Worm (Caenorhabditis elegans) whole organism, late embryonic: ENCODE results near the gene F02E11.7.

Source experiments
- C08G9.2 ChIP-seq: sonication (generic microtip); optimal IDR thresholded peaks from 2 replicates; lab custom pipeline; 2016; ENCODE audit warnings: mild to moderate bottlenecking, missing genetic modification characterization, moderate library complexity, missing compliant biosample characterization
- K02D7.2 ChIP-seq: sonication (generic microtip); optimal IDR thresholded peaks from 2 replicates; lab custom pipeline; 2017; ENCODE audit warnings: mild to moderate bottlenecking, missing genetic modification characterization, missing compliant biosample characterization
- K09A11.1 ChIP-seq: sonication (generic microtip); optimal IDR thresholded peaks from 2 replicates; lab custom pipeline; 2017; ENCODE audit warnings: antibody characterized with exemption, mild to moderate bottlenecking, missing genetic modification characterization, missing compliant biosample characterization; ENCODE audit not compliant: insufficient read depth
- T23F11.4 ChIP-seq: fragments of 200-800 bp; sonication (Bioruptor generic); optimal IDR thresholded peaks from 2 replicates; lab custom pipeline; 2018; ENCODE audit warnings: mild to moderate bottlenecking, missing genetic modification characterization, missing compliant biosample characterization
- ama-1 ChIP-seq: fragments of 150-350 bp; optimal IDR thresholded peaks from 2 replicates; lab custom pipeline; 2014
- ceh-14 ChIP-seq: sonication (generic microtip); optimal IDR thresholded peaks from 2 replicates; lab custom pipeline; 2016; ENCODE audit warnings: missing genotype, missing genetic modification characterization, missing compliant biosample characterization
- ceh-18 ChIP-seq: sonication (generic microtip); optimal IDR thresholded peaks from 2 replicates; lab custom pipeline; 2016; ENCODE audit warnings: missing genetic modification characterization, missing compliant biosample characterization
- ceh-19 ChIP-seq: fragments of 200-800 bp; sonication (Bioruptor generic); optimal IDR thresholded peaks from 2 replicates; lab custom pipeline; 2018; ENCODE audit warnings: mild to moderate bottlenecking, missing genetic modification characterization, missing compliant biosample characterization
- ceh-2 ChIP-seq: sonication (generic microtip); optimal IDR thresholded peaks from 2 replicates; lab custom pipeline; 2016; ENCODE audit warnings: missing genotype, missing genetic modification characterization, missing compliant biosample characterization
- ceh-24 ChIP-seq: sonication (generic microtip); optimal IDR thresholded peaks from 2 replicates; lab custom pipeline; 2016; ENCODE audit warnings: mild to moderate bottlenecking, missing genetic modification characterization, missing compliant biosample characterization
- ceh-30 ChIP-seq: fragments of 150-350 bp; optimal IDR thresholded peaks from 2 replicates; lab custom pipeline; 2014; ENCODE audit warnings: missing biosample characterization, missing genetic modification characterization
- ceh-45 ChIP-seq: fragments of 200-800 bp; sonication (Bioruptor generic); IDR thresholded peaks from 2 replicates; pipeline ENCODE4 v1.3.6; 2022; ENCODE audit warnings: missing genetic modification reagents, missing genetic modification characterization, missing compliant biosample characterization
- ceh-48 ChIP-seq: sonication (generic microtip); optimal IDR thresholded peaks from 2 replicates; lab custom pipeline; 2016; ENCODE audit warnings: missing genetic modification characterization, inconsistent platforms, missing compliant biosample characterization
- ceh-6 ChIP-seq: fragments of 200-800 bp; sonication (Bioruptor generic); optimal IDR thresholded peaks from 2 replicates; lab custom pipeline; 2018; ENCODE audit warnings: mild to moderate bottlenecking, missing genetic modification characterization, missing compliant biosample characterization
- ceh-9 ChIP-seq: sonication (generic microtip); optimal IDR thresholded peaks from 2 replicates; lab custom pipeline; 2016; ENCODE audit warnings: mild to moderate bottlenecking, missing genetic modification characterization, inconsistent platforms, missing compliant biosample characterization
- dmd-4 ChIP-seq: sonication (generic microtip); optimal IDR thresholded peaks from 2 replicates; lab custom pipeline; 2016; ENCODE audit warnings: borderline replicate concordance, missing genetic modification characterization, missing compliant biosample characterization
- dve-1 ChIP-seq: sonication (generic microtip); optimal IDR thresholded peaks from 2 replicates; lab custom pipeline; 2017; ENCODE audit warnings: antibody characterized with exemption, mild to moderate bottlenecking, missing genetic modification characterization, missing compliant biosample characterization
- elt-4 ChIP-seq: sonication (generic microtip); optimal IDR thresholded peaks from 2 replicates; lab custom pipeline; 2016; ENCODE audit warnings: missing genetic modification characterization, missing compliant biosample characterization
- ets-4 ChIP-seq: sonication (generic microtip); optimal IDR thresholded peaks from 2 replicates; lab custom pipeline; 2016; ENCODE audit warnings: missing genetic modification characterization, missing compliant biosample characterization
- eyg-1 ChIP-seq: sonication (generic microtip); optimal IDR thresholded peaks from 2 replicates; lab custom pipeline; 2016; ENCODE audit warnings: missing genotype, missing genetic modification characterization, missing compliant biosample characterization
- fax-1 ChIP-seq: sonication (generic microtip); optimal IDR thresholded peaks from 2 replicates; lab custom pipeline; 2016; ENCODE audit warnings: missing genotype, missing genetic modification characterization, missing compliant biosample characterization
- fkh-10 ChIP-seq: fragments of 150-350 bp; optimal IDR thresholded peaks from 2 replicates; lab custom pipeline; 2014; ENCODE audit warnings: missing biosample characterization, missing genetic modification reagents, missing genetic modification characterization
- fkh-6 ChIP-seq: sonication (generic microtip); optimal IDR thresholded peaks from 2 replicates; lab custom pipeline; 2016; ENCODE audit warnings: missing genetic modification characterization, missing compliant biosample characterization
- gmeb-2 ChIP-seq: sonication (generic microtip); optimal IDR thresholded peaks from 2 replicates; lab custom pipeline; 2016; ENCODE audit warnings: missing genetic modification characterization, inconsistent platforms, missing compliant biosample characterization
- hlh-15 ChIP-seq: sonication (generic microtip); optimal IDR thresholded peaks from 2 replicates; lab custom pipeline; 2016; ENCODE audit warnings: missing genetic modification characterization, missing compliant biosample characterization
- hlh-30 ChIP-seq: sonication (generic microtip); optimal IDR thresholded peaks from 2 replicates; lab custom pipeline; 2017; ENCODE audit warnings: antibody characterized with exemption, missing genetic modification characterization, missing compliant biosample characterization; ENCODE audit not compliant: insufficient read depth
- hlh-8 ChIP-seq: sonication (generic microtip); optimal IDR thresholded peaks from 2 replicates; lab custom pipeline; 2016; ENCODE audit warnings: missing genotype, missing genetic modification characterization, missing compliant biosample characterization
- madf-2 ChIP-seq: sonication (generic microtip); optimal IDR thresholded peaks from 2 replicates; lab custom pipeline; 2017; ENCODE audit warnings: missing genetic modification characterization, missing compliant biosample characterization
- mec-3 ChIP-seq: sonication (generic microtip); optimal IDR thresholded peaks from 2 replicates; lab custom pipeline; 2016; ENCODE audit warnings: borderline replicate concordance, missing genetic modification characterization, missing compliant biosample characterization
- nhr-11 ChIP-seq: fragments of 150-350 bp; optimal IDR thresholded peaks from 2 replicates; lab custom pipeline; 2014; ENCODE audit warnings: missing biosample characterization, missing genetic modification characterization
- npax-4 ChIP-seq: sonication (generic microtip); optimal IDR thresholded peaks from 2 replicates; lab custom pipeline; 2016; ENCODE audit warnings: missing genetic modification characterization, missing compliant biosample characterization
- odd-2 ChIP-seq: sonication (generic microtip); optimal IDR thresholded peaks from 2 replicates; lab custom pipeline; 2017; ENCODE audit warnings: antibody characterized with exemption, mild to moderate bottlenecking, missing genetic modification characterization, missing compliant biosample characterization
- pag-3 ChIP-seq: sonication (generic microtip); optimal IDR thresholded peaks from 2 replicates; lab custom pipeline; 2016; ENCODE audit warnings: missing compliant biosample characterization, missing genetic modification characterization, borderline replicate concordance
- pat-9 ChIP-seq: fragments of 200-800 bp; sonication (Bioruptor generic); optimal IDR thresholded peaks from 2 replicates; lab custom pipeline; 2018; ENCODE audit warnings: mild to moderate bottlenecking, missing genetic modification characterization, moderate library complexity, missing compliant biosample characterization
- pax-1 ChIP-seq: fragments of 150-350 bp; optimal IDR thresholded peaks from 2 replicates; lab custom pipeline; 2014; ENCODE audit warnings: missing biosample characterization, missing genetic modification characterization
- pha-4 ChIP-seq: fragments of 150-350 bp; optimal IDR thresholded peaks from 2 replicates; lab custom pipeline; 2018; ENCODE audit warnings: missing biosample characterization, missing genetic modification reagents, missing genetic modification characterization
- pros-1 ChIP-seq: fragments of 150-350 bp; optimal IDR thresholded peaks from 2 replicates; lab custom pipeline; 2014; ENCODE audit warnings: missing biosample characterization, missing genetic modification reagents, missing genetic modification characterization
- sdc-2 ChIP-seq: sonication (generic microtip); optimal IDR thresholded peaks from 2 replicates; lab custom pipeline; 2016; ENCODE audit warnings: missing genotype, missing genetic modification characterization, missing compliant biosample characterization
- sox-4 ChIP-seq: sonication (generic microtip); optimal IDR thresholded peaks from 2 replicates; lab custom pipeline; 2017; ENCODE audit warnings: mild to moderate bottlenecking, missing genetic modification characterization, inconsistent platforms, missing compliant biosample characterization
- syd-9 ChIP-seq: sonication (generic microtip); optimal IDR thresholded peaks from 2 replicates; lab custom pipeline; 2016; ENCODE audit warnings: mild to moderate bottlenecking, missing genetic modification characterization, moderate library complexity, missing compliant biosample characterization
- tbx-2 ChIP-seq: sonication (generic microtip); optimal IDR thresholded peaks from 2 replicates; lab custom pipeline; 2016; ENCODE audit warnings: missing genetic modification characterization, missing compliant biosample characterization
- tbx-7 ChIP-seq: sonication (generic microtip); optimal IDR thresholded peaks from 2 replicates; lab custom pipeline; 2016; ENCODE audit warnings: missing genotype, missing genetic modification characterization, missing compliant biosample characterization
- ttx-3 ChIP-seq: sonication (generic microtip); optimal IDR thresholded peaks from 2 replicates; lab custom pipeline; 2016; ENCODE audit warnings: missing genetic modification reagents, missing genetic modification characterization, missing compliant biosample characterization
- unc-42 ChIP-seq: sonication (generic microtip); optimal IDR thresholded peaks from 2 replicates; lab custom pipeline; 2016; ENCODE audit warnings: missing genotype, missing genetic modification characterization, missing compliant biosample characterization
- ztf-16 ChIP-seq: sonication (generic microtip); optimal IDR thresholded peaks from 2 replicates; lab custom pipeline; 2017; ENCODE audit warnings: missing genetic modification characterization, missing compliant biosample characterization

The F02E11.7 gene

ce11 chrII:3267365-3267764, at the start of gene F02E11.7:
TSS of gene F02E11.7 (plus strand) at chrII:3267665.
- TF ChIP-seq eyg-1 (tag; lab: Kevin White, UChicago) = no peak
- no peak for TF ChIP-seq hlh-30
- TF ChIP-seq pha-4 (tag; lab: Kevin White, UChicago) = no peak
- TF ChIP-seq ttx-3 (tag; lab: Kevin White, UChicago) = no peak
- TF ChIP-seq fkh-6 (tag; lab: Kevin White, UChicago) = no peak
- TF ChIP-seq ceh-18 = no peak
- TF ChIP-seq fkh-10 (GFP tag; lab: Kevin White, UChicago) = no peak
- TF ChIP-seq tbx-7 (tag; lab: Kevin White, UChicago) = no peak
- no peak for TF ChIP-seq madf-2 (tag; lab: Kevin White, UChicago)
- no peak for TF ChIP-seq syd-9 (tag; lab: Kevin White, UChicago)
- no peak for TF ChIP-seq ceh-30
- no peak for TF ChIP-seq mec-3 (tag; lab: Kevin White, UChicago)
- TF ChIP-seq ceh-45 = no peak
- TF ChIP-seq tbx-2 (tag; lab: Kevin White, UChicago) = no peak
- TF ChIP-seq ceh-6 = no peak
- TF ChIP-seq, all 69 proteins: peak for 0

ce11 chrII:3220723-3221122, 46.7 kb upstream of the F02E11.7 start, which contains the start of gene ZC239.22:
TSS of gene ZC239.22 (minus strand) at chrII:3220823.
- TF ChIP-seq K02D7.2 (tag; lab: Kevin White, UChicago) (no peak), ceh-19 (GFP tag; lab: Kevin White, UChicago) (no peak), pros-1 (no peak), ceh-48 (no peak)

- TF ChIP-seq fkh-6 (tag; lab: Kevin White, UChicago) (no peak), ztf-16 (tag; lab: Kevin White, UChicago) (no peak), ceh-2 (no peak), pag-3 (tag; lab: Kevin White, UChicago) (no peak), K09A11.1 (no peak), ceh-24 (no peak), ceh-9 (tag; lab: Kevin White, UChicago) (no peak), C08G9.2 (no peak), pha-4 (tag; lab: Kevin White, UChicago) (no peak), tbx-7 (tag; lab: Kevin White, UChicago) (no peak), ama-1 (no peak), T23F11.4 (GFP tag; lab: Kevin White, UChicago) (no peak)
Observed at ce11 chrII:3221730-3222129, 45.7 kb upstream of the F02E11.7 start, which contains the start of gene ZC239.14. TSS of gene ZC239.14 (minus strand) at chrII:3222034.

- no peak for TF ChIP-seq sox-4 (tag; lab: Kevin White, UChicago)
- no peak for TF ChIP-seq ceh-24
- TF ChIP-seq dmd-4 (tag; lab: Kevin White, UChicago) = no peak
- no peak for TF ChIP-seq pax-1
- TF ChIP-seq hlh-30 = no peak
- TF ChIP-seq ztf-16 (tag; lab: Kevin White, UChicago) = no peak
- TF ChIP-seq mec-3 (tag; lab: Kevin White, UChicago) = no peak
- TF ChIP-seq nhr-11 (tag; lab: Kevin White, UChicago) = no peak
- TF ChIP-seq pat-9 (tag; lab: Kevin White, UChicago) = no peak
- no peak for TF ChIP-seq fax-1
- TF ChIP-seq hlh-15 = no peak
Observed at ce11 chrII:3222686-3223085, 44.8 kb upstream of the F02E11.7 start, which contains the start of gene ZC239.13. TSS of gene ZC239.13 (minus strand) at chrII:3222839.

ce11 chrII:3224631-3225030, 42.8 kb upstream of the F02E11.7 start, which contains the start of gene ZC239.15:
TSS of gene ZC239.15 (minus strand) at chrII:3224731.
- TF ChIP-seq hlh-8 = no peak
- TF ChIP-seq ceh-14 (tag; lab: Kevin White, UChicago) = no peak
- TF ChIP-seq ama-1 = no peak
- no peak for TF ChIP-seq ttx-3 (tag; lab: Kevin White, UChicago)
- TF ChIP-seq unc-42 (tag; lab: Kevin White, UChicago) = no peak
- no peak for TF ChIP-seq odd-2
- no peak for TF ChIP-seq pag-3 (tag; lab: Kevin White, UChicago)
- TF ChIP-seq T23F11.4 (GFP tag; lab: Kevin White, UChicago) = no peak
- TF ChIP-seq npax-4 (tag; lab: Kevin White, UChicago) = no peak
- no peak for TF ChIP-seq pros-1
- no peak for TF ChIP-seq syd-9 (tag; lab: Kevin White, UChicago)
- TF ChIP-seq sdc-2 (tag; lab: Kevin White, UChicago) = no peak
- TF ChIP-seq mec-3 (tag; lab: Kevin White, UChicago) = no peak
- no peak for TF ChIP-seq dve-1 (tag; lab: Kevin White, UChicago)
- no peak for TF ChIP-seq tbx-7 (tag; lab: Kevin White, UChicago)
- no peak for TF ChIP-seq ets-4 (tag; lab: Kevin White, UChicago)
- no peak for TF ChIP-seq fkh-10 (GFP tag; lab: Kevin White, UChicago)
- TF ChIP-seq elt-4 (tag; lab: Kevin White, UChicago) = no peak
- TF ChIP-seq gmeb-2 (tag; lab: Kevin White, UChicago) = no peak
